Worm (Caenorhabditis elegans) whole organism, midembryonic: ENCODE measurements around the gene apc-2.

Experiments
- T22C8.4 ChIP-seq: fragments of 200-800 bp; sonication (Bioruptor generic); IDR thresholded peaks from 2 replicates; pipeline ENCODE4 v1.3.6; 2022; ENCODE audit warnings: missing genetic modification characterization, missing compliant biosample characterization
- cog-1 ChIP-seq: sonication (generic microtip); optimal IDR thresholded peaks from 2 replicates; lab custom pipeline; 2016; ENCODE audit warnings: missing genetic modification characterization, missing compliant biosample characterization
- flt-1 ChIP-seq: fragments of 200-800 bp; sonication (Bioruptor generic); IDR thresholded peaks from 2 replicates; pipeline ENCODE4 v1.3.6; 2022; ENCODE audit warnings: missing genetic modification characterization, missing compliant biosample characterization
- klf-2 ChIP-seq: fragments of 200-800 bp; sonication (Bioruptor generic); conservative IDR thresholded peaks from 2 replicates; pipeline ENCODE4 v1.3.6; 2022; ENCODE audit warnings: missing genetic modification reagents, missing genetic modification characterization, missing compliant biosample characterization
- tab-1 ChIP-seq: fragments of 200-800 bp; sonication (Bioruptor generic); IDR thresholded peaks from 2 replicates; pipeline ENCODE4 v1.3.6; 2022; ENCODE audit warnings: missing genetic modification characterization, missing compliant biosample characterization
- ztf-23 ChIP-seq: fragments of 200-800 bp; sonication (Bioruptor generic); IDR thresholded peaks from 2 replicates; pipeline ENCODE4 v1.3.6; 2022; ENCODE audit warnings: missing genetic modification reagents, missing genetic modification characterization, missing compliant biosample characterization
- ztf-29 ChIP-seq: fragments of 200-800 bp; sonication (Bioruptor generic); IDR thresholded peaks from 2 replicates; pipeline ENCODE4 v1.3.6; 2022; ENCODE audit warnings: missing genetic modification reagents, missing genetic modification characterization, missing compliant biosample characterization

DNA sequence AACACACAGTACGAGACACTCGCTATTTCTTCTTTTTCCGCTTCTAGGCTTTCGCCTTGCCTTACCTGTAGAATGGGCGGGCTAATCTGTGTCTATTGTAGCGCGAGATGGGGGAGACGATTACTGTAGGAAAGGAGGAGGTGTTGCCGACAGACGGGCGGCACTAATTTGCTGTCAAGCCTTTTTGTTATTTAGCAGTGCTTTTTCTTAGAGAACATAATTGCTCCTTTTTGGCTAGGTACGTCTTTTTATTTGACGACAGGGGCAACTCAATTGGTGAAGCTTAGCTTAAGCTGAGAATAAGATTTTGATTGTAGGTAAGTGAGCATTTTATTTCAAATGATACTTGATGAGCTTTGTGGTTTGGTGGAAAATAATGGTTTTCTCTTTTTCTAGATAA lies 16.8 kb upstream of the apc-2 start:
- TF ChIP-seq tab-1 (GFP tag; lab: Robert Waterston, UW) (no peak), flt-1 (no peak), klf-2 (GFP tag; lab: Robert Waterston, UW) (no peak), ztf-23 (no peak), T22C8.4 (no peak), cog-1 (no peak), ztf-29 (GFP tag; lab: Robert Waterston, UW) (0 out of 2 replicates have a peak, but pooled peaks have one; percentile 31)
